1 fruit fly cellular context compared by ENCODE assay signal in genomic region chr3L:15543467-15543866, dm6.
TF ChIP-seq lines count a peak whose summit lies in the region.

No protein-coding gene starts in this region.

TF ChIP-seq in whole organism, embryonic, 481 proteins besides CTCF, POLR2A, EP300 and RAD21 (continued from another document):
- no peak for TF ChIP-seq Bteb2 (GFP tag; optimal IDR thresholded peaks at IDR 0.05; lab: Kevin White, UChicago)
- TF ChIP-seq CG13624 (GFP tag; optimal IDR thresholded peaks at IDR 0.05; lab: Kevin White, UChicago) = no peak
- no peak for TF ChIP-seq CG13424 (tag; optimal IDR thresholded peaks at IDR 0.05; lab: Kevin White, UChicago)
- TF ChIP-seq CG2199 (GFP tag; IDR thresholded peaks at IDR 0.05; lab: Robert Waterston, UW) = no peak
- peak; percentile 55 for TF ChIP-seq abd-A (tag; optimal IDR thresholded peaks at IDR 0.05; lab: Kevin White, UChicago)
- no peak for TF ChIP-seq dmrt99B (tag; optimal IDR thresholded peaks at IDR 0.05; lab: Kevin White, UChicago)
- no peak for TF ChIP-seq HLH54F (GFP tag; optimal IDR thresholded peaks at IDR 0.05; lab: Kevin White, UChicago)
- no peak for TF ChIP-seq Bdp1 (GFP tag; optimal IDR thresholded peaks at IDR 0.05; lab: Kevin White, UChicago)
- TF ChIP-seq D (optimal IDR thresholded peaks at IDR 0.05; lab: Kevin White, UChicago) = no peak
- no peak for TF ChIP-seq D (GFP tag; optimal IDR thresholded peaks at IDR 0.05; lab: Kevin White, UChicago)
- TF ChIP-seq ab (GFP tag; optimal IDR thresholded peaks at IDR 0.05; lab: Kevin White, UChicago) = no peak
- no peak for TF ChIP-seq CG14050 (GFP tag; IDR thresholded peaks at IDR 0.05; lab: Robert Waterston, UW)
- TF ChIP-seq CG32772 (GFP tag; IDR thresholded peaks at IDR 0.05; lab: Robert Waterston, UW) = no peak
- peak; percentile 93 for TF ChIP-seq pros (GFP tag; optimal IDR thresholded peaks at IDR 0.05; lab: Kevin White, UChicago)
- TF ChIP-seq ssp (GFP tag; IDR thresholded peaks at IDR 0.05; lab: Robert Waterston, UW) = no peak
- TF ChIP-seq CG12299 (tag; optimal IDR thresholded peaks at IDR 0.05; lab: Kevin White, UChicago) = no peak
- TF ChIP-seq sens-2 (GFP tag; IDR thresholded peaks at IDR 0.05; lab: Robert Waterston, UW) = no peak
- TF ChIP-seq CG2678 (tag; optimal IDR thresholded peaks at IDR 0.05; lab: Kevin White, UChicago) = no peak
- TF ChIP-seq CG10543 (GFP tag; optimal IDR thresholded peaks at IDR 0.05; lab: Kevin White, UChicago) = no peak
- TF ChIP-seq Lim3 (GFP tag; IDR thresholded peaks at IDR 0.05; lab: Robert Waterston, UW) = no peak
